Fruit fly (Drosophila melanogaster) whole organism, embryonic: ENCODE data around the gene foxo.
A peak's percentile ranks its signal among the peaks of the same experiment; 100 is the strongest.

Experiments
- CG11456 ChIP-seq: fragments of 200-800 bp; sonication (Bioruptor generic); IDR thresholded peaks from 3 replicates; pipeline ENCODE4 v1.3.6; 2022; ENCODE audit warnings: missing biosample characterization, missing genetic modification characterization
- CG11560 ChIP-seq: fragments of 200-800 bp; sonication (Bioruptor generic); IDR thresholded peaks from 3 replicates; pipeline ENCODE4 v1.3.6; 2022; ENCODE audit warnings: missing biosample characterization, missing genetic modification characterization
- CG11696 ChIP-seq: fragments of 200-800 bp; sonication (Bioruptor generic); IDR thresholded peaks from 2 replicates; pipeline ENCODE4 v1.3.6; 2022; ENCODE audit warnings: missing biosample characterization, missing genetic modification characterization
- CG12659 ChIP-seq: fragments of 200-800 bp; sonication (Bioruptor generic); optimal IDR thresholded peaks from 3 replicates; lab custom pipeline; 2017; ENCODE audit warnings: mild to moderate bottlenecking, missing biosample characterization, missing genetic modification reagents, missing genetic modification characterization
- CG15269 ChIP-seq: fragments of 200-800 bp; sonication (Bioruptor generic); optimal IDR thresholded peaks from 2 replicates; lab custom pipeline; 2018; ENCODE audit warnings: missing biosample characterization, mild to moderate bottlenecking, missing genetic modification characterization, moderate library complexity
- CG15696 ChIP-seq: fragments of 200-800 bp; sonication (Bioruptor generic); optimal IDR thresholded peaks from 2 replicates; lab custom pipeline; 2019; ENCODE audit warnings: missing biosample characterization, mild to moderate bottlenecking, missing genetic modification characterization, moderate library complexity
- CG1603 ChIP-seq: fragments of 200-800 bp; sonication (Bioruptor generic); optimal IDR thresholded peaks from 2 replicates; lab custom pipeline; 2019; ENCODE audit warnings: missing biosample characterization, mild to moderate bottlenecking, missing genetic modification characterization, moderate library complexity
- CG17359 ChIP-seq: fragments of 200-800 bp; sonication (Bioruptor generic); optimal IDR thresholded peaks from 3 replicates; lab custom pipeline; 2018; ENCODE audit warnings: missing biosample characterization, mild to moderate bottlenecking, missing genetic modification characterization, moderate library complexity
- CG2202 ChIP-seq: fragments of 200-800 bp; sonication (Bioruptor generic); optimal IDR thresholded peaks from 2 replicates; lab custom pipeline; 2018; ENCODE audit warnings: missing biosample characterization, mild to moderate bottlenecking, missing genetic modification characterization
- CG30403 ChIP-seq: fragments of 200-800 bp; sonication (Bioruptor generic); optimal IDR thresholded peaks from 3 replicates; lab custom pipeline; 2016; ENCODE audit warnings: missing biosample characterization, missing genetic modification characterization
- CG3838 ChIP-seq: fragments of 200-800 bp; sonication (Bioruptor generic); optimal IDR thresholded peaks from 3 replicates; lab custom pipeline; 2016; ENCODE audit warnings: missing biosample characterization, missing genetic modification characterization
- CG4328 ChIP-seq: fragments of 200-800 bp; sonication (Bioruptor generic); optimal IDR thresholded peaks from 3 replicates; lab custom pipeline; 2017; ENCODE audit warnings: missing biosample characterization, missing genetic modification reagents, missing genetic modification characterization
- CG4360 ChIP-seq: fragments of 200-800 bp; sonication (Bioruptor generic); IDR thresholded peaks from 2 replicates; pipeline ENCODE4 v1.3.6; 2022; ENCODE audit warnings: missing biosample characterization, missing genetic modification characterization
- CG4707 ChIP-seq: fragments of 200-800 bp; sonication (Bioruptor generic); optimal IDR thresholded peaks from 2 replicates; lab custom pipeline; 2018; ENCODE audit warnings: missing biosample characterization, mild to moderate bottlenecking, missing genetic modification characterization, moderate library complexity
- CG6254 ChIP-seq: fragments of 200-800 bp; sonication (Bioruptor generic); optimal IDR thresholded peaks from 3 replicates; lab custom pipeline; 2017; ENCODE audit warnings: mild to moderate bottlenecking, missing biosample characterization, missing genetic modification reagents, missing genetic modification characterization
- CG6791 ChIP-seq: fragments of 200-800 bp; sonication (Bioruptor generic); IDR thresholded peaks from 3 replicates; pipeline ENCODE4 v1.3.6; 2022; ENCODE audit warnings: missing biosample characterization, missing genetic modification characterization; ENCODE audit not compliant: partially characterized antibody
- CG7839 ChIP-seq: fragments of 200-800 bp; sonication (Bioruptor generic); optimal IDR thresholded peaks from 3 replicates; lab custom pipeline; 2018; ENCODE audit warnings: missing biosample characterization, mild to moderate bottlenecking, missing genetic modification characterization, moderate library complexity
- CG8924 ChIP-seq: fragments of 200-800 bp; optimal IDR thresholded peaks from 3 replicates; lab custom pipeline; 2019; ENCODE audit warnings: missing biosample characterization, mild to moderate bottlenecking, missing genetic modification characterization, moderate library complexity
- CG9215 ChIP-seq: fragments of 200-800 bp; sonication (Bioruptor generic); IDR thresholded peaks from 2 replicates; pipeline ENCODE4 v1.3.6; 2022; ENCODE audit warnings: missing biosample characterization, missing genetic modification characterization
- CG9797 ChIP-seq: fragments of 200-800 bp; sonication (Bioruptor generic); optimal IDR thresholded peaks from 3 replicates; lab custom pipeline; 2018; ENCODE audit warnings: missing biosample characterization, mild to moderate bottlenecking, missing genetic modification characterization
- Dek ChIP-seq: fragments of 200-800 bp; sonication (Bioruptor generic); optimal IDR thresholded peaks from 3 replicates; lab custom pipeline; 2019; ENCODE audit warnings: missing biosample characterization, mild to moderate bottlenecking, missing genetic modification characterization, moderate library complexity
- E2f1 ChIP-seq: fragments of 200-800 bp; sonication (Bioruptor generic); IDR thresholded peaks from 2 replicates; pipeline ENCODE4 v1.3.6; 2022; ENCODE audit warnings: missing biosample characterization, missing genetic modification characterization
- MTF-1 ChIP-seq: fragments of 200-800 bp; sonication (Bioruptor generic); optimal IDR thresholded peaks from 2 replicates; lab custom pipeline; 2018; ENCODE audit warnings: missing biosample characterization, mild to moderate bottlenecking, missing genetic modification characterization, borderline replicate concordance
- NK7.1 ChIP-seq: fragments of 200-800 bp; sonication (Bioruptor generic); optimal IDR thresholded peaks from 3 replicates; lab custom pipeline; 2016; ENCODE audit warnings: missing biosample characterization, missing genetic modification characterization
- Nf-YC ChIP-seq: fragments of 200-800 bp; optimal IDR thresholded peaks from 3 replicates; lab custom pipeline; 2019; ENCODE audit warnings: missing biosample characterization, mild to moderate bottlenecking, missing genetic modification characterization, moderate library complexity
- Oli ChIP-seq: fragments of 200-800 bp; sonication (Bioruptor generic); optimal IDR thresholded peaks from 2 replicates; lab custom pipeline; 2018; ENCODE audit warnings: missing biosample characterization, mild to moderate bottlenecking, missing genetic modification characterization, moderate library complexity
- Sry-δ ChIP-seq: fragments of 200-800 bp; sonication (Bioruptor generic); optimal IDR thresholded peaks from 2 replicates; lab custom pipeline; 2016; ENCODE audit warnings: missing biosample characterization, missing genetic modification characterization
- Stat92E ChIP-seq, 3 experiments: fragments of >200 bp in 2 of 3; fragments of 200-800 bp in 1 of 3; sonication (Bioruptor generic) in 1 of 3; optimal IDR thresholded peaks; 2 replicates each; lab custom pipeline; 2017 to 2019; ENCODE audit warnings: missing biosample characterization in 3 of 3, missing genetic modification characterization in 3 of 3, mild to moderate bottlenecking in 1 of 3, moderate library complexity in 1 of 3
- Taf1 ChIP-seq: fragments of 200-800 bp; sonication (Bioruptor generic); IDR thresholded peaks from 2 replicates; pipeline ENCODE4 v1.3.6; 2022; ENCODE audit warnings: missing biosample characterization, missing genetic modification characterization
- ab ChIP-seq: fragments of 200-800 bp; sonication (Bioruptor generic); optimal IDR thresholded peaks from 2 replicates; lab custom pipeline; 2016; ENCODE audit warnings: missing biosample characterization, missing genetic modification characterization
- bbx ChIP-seq: fragments of 200-800 bp; sonication (Bioruptor generic); IDR thresholded peaks from 2 replicates; pipeline ENCODE4 v1.3.6; 2022; ENCODE audit warnings: missing biosample characterization, missing genetic modification characterization; ENCODE audit not compliant: partially characterized antibody
- chif ChIP-seq, 2 experiments: fragments of 200-800 bp; sonication (Bioruptor generic); optimal IDR thresholded peaks; 3 replicates each; lab custom pipeline; 2016; ENCODE audit warnings: missing biosample characterization in 2 of 2, missing genetic modification characterization in 2 of 2
- ci ChIP-seq: fragments of 200-800 bp; sonication (Bioruptor generic); IDR thresholded peaks from 3 replicates; pipeline ENCODE4 v1.3.6; 2022; ENCODE audit warnings: missing biosample characterization, missing genetic modification characterization
- corto ChIP-seq: fragments of 200-800 bp; sonication (Bioruptor generic); optimal IDR thresholded peaks from 2 replicates; lab custom pipeline; 2016; ENCODE audit warnings: missing biosample characterization, mild to moderate bottlenecking, missing genetic modification characterization, moderate library complexity
- da ChIP-seq: fragments of 200-800 bp; sonication (Bioruptor generic); optimal IDR thresholded peaks from 2 replicates; lab custom pipeline; 2016; ENCODE audit warnings: missing biosample characterization, missing genetic modification characterization
- dati ChIP-seq: fragments of 200-800 bp; sonication (Bioruptor generic); IDR thresholded peaks from 2 replicates; pipeline ENCODE4 v1.3.6; 2022; ENCODE audit warnings: missing biosample characterization, missing genetic modification characterization
- dmrt11E ChIP-seq: fragments of 200-800 bp; sonication (Bioruptor generic); optimal IDR thresholded peaks from 3 replicates; lab custom pipeline; 2018; ENCODE audit warnings: missing biosample characterization, mild to moderate bottlenecking, missing genetic modification characterization, moderate library complexity
- exex ChIP-seq: fragments of 200-800 bp; sonication (Bioruptor generic); optimal IDR thresholded peaks from 4 replicates; lab custom pipeline; 2018; ENCODE audit warnings: missing biosample characterization, mild to moderate bottlenecking, missing genetic modification characterization, moderate library complexity
- gce ChIP-seq: fragments of 200-800 bp; sonication (Bioruptor generic); IDR thresholded peaks from 3 replicates; pipeline ENCODE4 v1.3.6; 2022; ENCODE audit warnings: missing biosample characterization, missing genetic modification characterization
- hbn ChIP-seq: fragments of 200-800 bp; sonication (Bioruptor generic); IDR thresholded peaks from 2 replicates; pipeline ENCODE4 v1.3.6; 2022; ENCODE audit warnings: missing biosample characterization, missing genetic modification characterization; ENCODE audit not compliant: partially characterized antibody
- peb ChIP-seq: fragments of 200-800 bp; sonication (Bioruptor generic); IDR thresholded peaks from 2 replicates; pipeline ENCODE4 v1.3.6; 2022; ENCODE audit warnings: missing biosample characterization, missing genetic modification characterization
- row ChIP-seq: fragments of 200-800 bp; sonication (Bioruptor generic); IDR thresholded peaks from 3 replicates; pipeline ENCODE4 v1.3.6; 2022; ENCODE audit warnings: missing biosample characterization, missing genetic modification characterization
- scrt ChIP-seq: fragments of 200-800 bp; sonication (Bioruptor generic); optimal IDR thresholded peaks from 2 replicates; lab custom pipeline; 2018; ENCODE audit warnings: missing biosample characterization, mild to moderate bottlenecking, missing genetic modification characterization, moderate library complexity
- tin ChIP-seq: fragments of 200-800 bp; sonication (Bioruptor generic); optimal IDR thresholded peaks from 3 replicates; lab custom pipeline; 2016; ENCODE audit warnings: missing biosample characterization, missing genetic modification characterization
- ttk ChIP-seq: fragments of 200-800 bp; sonication (Bioruptor generic); IDR thresholded peaks from 2 replicates; pipeline ENCODE4 v2.1.2; 2022; ENCODE audit warnings: missing biosample characterization, missing genetic modification characterization
- vnd ChIP-seq: fragments of 200-800 bp; sonication (Bioruptor generic); IDR thresholded peaks from 3 replicates; pipeline ENCODE4 v1.3.6; 2022; ENCODE audit warnings: missing biosample characterization, missing genetic modification characterization; ENCODE audit not compliant: partially characterized antibody
- wor ChIP-seq: fragments of 200-800 bp; sonication (Bioruptor generic); IDR thresholded peaks from 2 replicates; pipeline ENCODE4 v1.3.6; 2022; ENCODE audit warnings: missing biosample characterization, missing genetic modification characterization
- zfh1 ChIP-seq: fragments of 200-800 bp; sonication (Bioruptor generic); IDR thresholded peaks from 3 replicates; pipeline ENCODE4 v1.3.6; 2022; ENCODE audit warnings: missing biosample characterization, missing genetic modification characterization

foxo gene

dm6 chr3R:14108158-14108921 lies 51.6 kb downstream of the foxo start, which contains the start of gene CG12402 (continued):
- TF ChIP-seq CG6254 (peak; percentile 84), CG2202 (tag; lab: Kevin White, UChicago) (peak; percentile 64), peb (GFP tag; lab: Robert Waterston, UW) (peak; percentile 60), CG11560 (tag; lab: Robert Waterston, UW) (no peak), corto (GFP tag; lab: Kevin White, UChicago) (no peak), tin (GFP tag; lab: Kevin White, UChicago) (peak; percentile 91), zfh1 (GFP tag; lab: Robert Waterston, UW) (peak; percentile 89), CG6791 (no peak; the same call in 2 of the 3 replicates), chif (GFP tag; optimal IDR thresholded peaks at IDR 0.05; lab: Kevin White, UChicago) (peak; percentile 59 to 60), CG4360 (GFP tag; lab: Robert Waterston, UW) (peak; percentile 67), Sry-δ (GFP tag; lab: Kevin White, UChicago) (peak; percentile 3), CG9797 (GFP tag; lab: Kevin White, UChicago) (peak; percentile 11), ci (GFP tag; lab: Robert Waterston, UW) (peak; percentile 96), Oli (peak; percentile 88), CG3838 (GFP tag; lab: Kevin White, UChicago) (no peak), Taf1 (GFP tag; lab: Robert Waterston, UW) (peak; percentile 50; the same call in 1 of the 2 replicates), CG7839 (peak; percentile 89), bbx (no peak), CG30403 (peak; percentile 85), MTF-1 (GFP tag; lab: Kevin White, UChicago) (peak; percentile 57), CG15269 (tag; lab: Kevin White, UChicago) (peak; percentile 91), wor (GFP tag; lab: Robert Waterston, UW) (peak; percentile 56), CG11696 (GFP tag; lab: Robert Waterston, UW) (peak; percentile 70), gce (GFP tag; lab: Robert Waterston, UW) (peak; percentile 84), dati (GFP tag; lab: Robert Waterston, UW) (peak; percentile 76), ttk (GFP tag; lab: Robert Waterston, UW) (peak; percentile 85), vnd (GFP tag; lab: Robert Waterston, UW) (no peak), CG4328 (GFP tag; lab: Kevin White, UChicago) (peak; percentile 57), NK7.1 (GFP tag; lab: Kevin White, UChicago) (peak; percentile 11), scrt (GFP tag; lab: Kevin White, UChicago) (peak; percentile 64), dmrt11E (peak; percentile 73), CG15696 (tag; lab: Kevin White, UChicago) (peak; percentile 75), CG12659 (peak; percentile 79), CG8924 (peak; percentile 86), CG9215 (peak; percentile 33; the same call in 1 of the 2 replicates), da (GFP tag; lab: Kevin White, UChicago) (peak; percentile 45), CG1603 (tag; lab: Kevin White, UChicago) (peak; percentile 79), E2f1 (peak; percentile 87), exex (tag; lab: Kevin White, UChicago) (no peak), Nf-YC (tag; lab: Kevin White, UChicago) (peak; percentile 77), CG17359 (tag; lab: Kevin White, UChicago) (peak; percentile 93), CG4707 (GFP tag; lab: Kevin White, UChicago) (peak; percentile 71), Stat92E (GFP tag; optimal IDR thresholded peaks at IDR 0.05; lab: Kevin White, UChicago) (peak in 1 of 3 experiments; percentile 89), ab (peak; percentile 28), row (GFP tag; lab: Robert Waterston, UW) (peak; percentile 94), hbn (GFP tag; lab: Robert Waterston, UW) (peak; percentile 29; the same call in 1 of the 2 replicates), Dek (tag; lab: Kevin White, UChicago) (peak; percentile 69), CG11456 (peak; percentile 80)
